Worm (Caenorhabditis elegans): ENCODE data around the gene F58F6.5.
"Not testable (repeated sequence)": the region's sequence is repeated elsewhere in the genome, so short reads cannot be mapped to it uniquely, and the experiment has no call there.

The F58F6.5 gene

ce11 chrIV:1343379-1343778 lies at the start of gene F58F6.5:
F58F6.5 (plus strand) TSS chrIV:1343679.
- not testable (repeated sequence) for TF ChIP-seq cey-2 (tag; optimal IDR thresholded peaks at IDR 0.05; ENCODE audit: borderline replicate concordance, insufficient read depth); nhr-41 (GFP tag; IDR thresholded peaks at IDR 0.05); ces-1 (GFP tag; optimal IDR thresholded peaks at IDR 0.05)

- TF ChIP-seq set-16 (GFP tag; IDR thresholded peaks at IDR 0.05) = peak; percentile 56; the same call in 1 of the 2 replicates
- TF ChIP-seq aha-1 (tag) = peak; percentile 93
- TF ChIP-seq R02D3.7 (tag; optimal IDR thresholded peaks at IDR 0.05) = no peak
These were observed 44.5 kb upstream of the F58F6.5 start for ce11 chrIV:1298984-1299383.

ce11 chrIV:1309600-1310207 lies 33.8 kb upstream of the F58F6.5 start, which contains the start of the genes ddx-46 and F53H1.4:
ddx-46 (minus strand) TSS chrIV:1309650.
F53H1.4 (plus strand) TSS chrIV:1310166.
- no peak for TF ChIP-seq unc-39 (tag; optimal IDR thresholded peaks at IDR 0.05)
- TF ChIP-seq hlh-11 (tag; optimal IDR thresholded peaks at IDR 0.05) = peak; percentile 17
- no peak for TF ChIP-seq ces-1 (GFP tag; optimal IDR thresholded peaks at IDR 0.05)
- peak; percentile 99 for TF ChIP-seq Y48G9A.11 (GFP tag; IDR thresholded peaks at IDR 0.05)
- TF ChIP-seq fkh-10 (GFP tag; optimal IDR thresholded peaks at IDR 0.05) = no peak
- TF ChIP-seq fos-1 (tag; optimal IDR thresholded peaks at IDR 0.05) = no peak
- TF ChIP-seq Y75B8A.6 (GFP tag; IDR thresholded peaks at IDR 0.05) = no peak
- TF ChIP-seq nhr-28 (tag; optimal IDR thresholded peaks at IDR 0.05) = no peak
- no peak for TF ChIP-seq ceh-20 (GFP tag; IDR thresholded peaks at IDR 0.05)
- TF ChIP-seq nhr-6 (tag; optimal IDR thresholded peaks at IDR 0.05) = no peak
- TF ChIP-seq mxl-3 (GFP tag; optimal IDR thresholded peaks at IDR 0.05) = no peak
- no peak for TF ChIP-seq spr-3 (GFP tag; optimal IDR thresholded peaks at IDR 0.05)
- no peak for TF ChIP-seq dve-1 (tag; optimal IDR thresholded peaks at IDR 0.05; ENCODE audit: insufficient read depth)
- no peak for TF ChIP-seq unc-130 (GFP tag; optimal IDR thresholded peaks at IDR 0.05)
- TF ChIP-seq lin-39 (tag; optimal IDR thresholded peaks at IDR 0.05) = no peak
- no peak for TF ChIP-seq T26A8.4 (GFP tag; IDR thresholded peaks at IDR 0.05)
- no peak for TF ChIP-seq F49E8.2 (tag; optimal IDR thresholded peaks at IDR 0.05; ENCODE audit: borderline replicate concordance)
- no peak for TF ChIP-seq set-16 (GFP tag; IDR thresholded peaks at IDR 0.05)
- no peak for TF ChIP-seq nhr-41 (GFP tag; IDR thresholded peaks at IDR 0.05)
- TF ChIP-seq cey-2 (tag; optimal IDR thresholded peaks at IDR 0.05; ENCODE audit: borderline replicate concordance, insufficient read depth) = no peak
- TF ChIP-seq lsy-2 (tag; optimal IDR thresholded peaks at IDR 0.05) = peak in 1 of 2 experiments; percentile 47
- no peak for TF ChIP-seq F44E2.7 (GFP tag; IDR thresholded peaks at IDR 0.05)
- TF ChIP-seq skn-1 (tag; optimal IDR thresholded peaks at IDR 0.05) = no peak
- no peak for TF ChIP-seq rbr-2 (tag; optimal IDR thresholded peaks at IDR 0.05)
- TF ChIP-seq ceh-44 (GFP tag; IDR thresholded peaks at IDR 0.05) = no peak
- TF ChIP-seq sdz-12 (GFP tag; optimal IDR thresholded peaks at IDR 0.05) = no peak
- TF ChIP-seq arid-1 (GFP tag; conservative IDR thresholded peaks at IDR 0.05) = no peak
- TF ChIP-seq php-3 (GFP tag; IDR thresholded peaks at IDR 0.05) = no peak
- TF ChIP-seq jun-1 (tag; optimal IDR thresholded peaks at IDR 0.05) = no peak
- TF ChIP-seq madf-9 (GFP tag; conservative IDR thresholded peaks at IDR 0.05) = no peak
- TF ChIP-seq nhr-111 (GFP tag; optimal IDR thresholded peaks at IDR 0.05) = no peak
- TF ChIP-seq dpl-1 (GFP tag; optimal IDR thresholded peaks at IDR 0.05) = peak; percentile 87
- TF ChIP-seq lin-13 (GFP tag; optimal IDR thresholded peaks at IDR 0.05) = no peak
- TF ChIP-seq dmd-9 (GFP tag; IDR thresholded peaks at IDR 0.05) = no peak
- TF ChIP-seq aha-1 (tag) = peak; percentile 96
- TF ChIP-seq daf-12 (tag; optimal IDR thresholded peaks at IDR 0.05) = no peak
- TF ChIP-seq lin-38 (GFP tag; IDR thresholded peaks at IDR 0.05) = peak; percentile 76
- no peak for TF ChIP-seq madf-5 (GFP tag; IDR thresholded peaks at IDR 0.05)
- TF ChIP-seq pqm-1 (tag; optimal IDR thresholded peaks at IDR 0.05) = no peak
- TF ChIP-seq T20F7.1 (GFP tag; optimal IDR thresholded peaks at IDR 0.05) = peak; percentile 98
- no peak for TF ChIP-seq lin-15B (tag; optimal IDR thresholded peaks at IDR 0.05)

Measured in whole organism, L4 larva.